Worm (Caenorhabditis elegans) whole organism, mixed stage, embryonic: Measurements from ENCODE around the gene unc-53.
A peak's percentile ranks its signal among the peaks of the same experiment; 100 is the strongest.

ENCODE experiments used
- ceh-39 ChIP-seq: fragments of 150-350 bp; optimal IDR thresholded peaks from 2 replicates; lab custom pipeline; 2014; ENCODE audit warnings: missing biosample characterization, missing genetic modification characterization
- ceh-83 ChIP-seq: fragments of 200-800 bp; sonication (Bioruptor generic); optimal IDR thresholded peaks from 2 replicates; lab custom pipeline; 2018; ENCODE audit warnings: mild to moderate bottlenecking, missing genetic modification characterization, missing compliant biosample characterization
- cnd-1 ChIP-seq: fragments of 200-800 bp; sonication (Bioruptor generic); optimal IDR thresholded peaks from 2 replicates; lab custom pipeline; 2018; ENCODE audit warnings: mild to moderate bottlenecking, missing genetic modification characterization, missing compliant biosample characterization
- elt-3 ChIP-seq: fragments of 150-350 bp; optimal IDR thresholded peaks from 2 replicates; lab custom pipeline; 2014; ENCODE audit warnings: missing biosample characterization, missing genetic modification characterization
- flh-1 ChIP-seq: fragments of 200-800 bp; sonication (Bioruptor generic); optimal IDR thresholded peaks from 2 replicates; lab custom pipeline; 2018; ENCODE audit warnings: mild to moderate bottlenecking, missing genetic modification characterization, moderate library complexity, missing compliant biosample characterization
- hlh-1 ChIP-seq: fragments of 150-350 bp; optimal IDR thresholded peaks from 2 replicates; lab custom pipeline; 2014; ENCODE audit warnings: missing biosample characterization, missing genetic modification reagents, missing genetic modification characterization
- lsy-2 ChIP-seq: fragments of 150-350 bp; optimal IDR thresholded peaks from 2 replicates; lab custom pipeline; 2014; ENCODE audit warnings: missing biosample characterization, missing genetic modification characterization
- mls-2 ChIP-seq: sonication (generic microtip); optimal IDR thresholded peaks from 2 replicates; lab custom pipeline; 2016; ENCODE audit warnings: mild to moderate bottlenecking, missing genetic modification characterization, moderate library complexity, missing compliant biosample characterization
- nhr-12 ChIP-seq: fragments of 150-350 bp; optimal IDR thresholded peaks from 2 replicates; lab custom pipeline; 2014; ENCODE audit warnings: missing biosample characterization, missing genetic modification characterization
- nhr-76 ChIP-seq: sonication (generic microtip); optimal IDR thresholded peaks from 2 replicates; lab custom pipeline; 2017; ENCODE audit warnings: missing biosample characterization, missing genetic modification characterization
- snpc-4 ChIP-seq: fragments of 150-350 bp; optimal IDR thresholded peaks from 2 replicates; lab custom pipeline; 2014; ENCODE audit warnings: missing biosample characterization, missing genetic modification characterization
- sptf-1 ChIP-seq: sonication (generic microtip); optimal IDR thresholded peaks from 2 replicates; lab custom pipeline; 2017; ENCODE audit warnings: mild to moderate bottlenecking, missing genetic modification characterization, moderate library complexity, missing compliant biosample characterization
- ztf-11 ChIP-seq: fragments of 150-350 bp; optimal IDR thresholded peaks from 2 replicates; lab custom pipeline; 2014; ENCODE audit warnings: missing biosample characterization, missing genetic modification characterization

unc-53 gene

ce11 chrII:11012532-11013179 lies 76.6 kb downstream of the unc-53 start:
- TF ChIP-seq sptf-1: no peak
- TF ChIP-seq nhr-12 (tag; lab: Kevin White, UChicago): no peak
- peak; percentile 17 for TF ChIP-seq ceh-83 (GFP tag; lab: Kevin White, UChicago)
- no peak for TF ChIP-seq flh-1

DNA sequence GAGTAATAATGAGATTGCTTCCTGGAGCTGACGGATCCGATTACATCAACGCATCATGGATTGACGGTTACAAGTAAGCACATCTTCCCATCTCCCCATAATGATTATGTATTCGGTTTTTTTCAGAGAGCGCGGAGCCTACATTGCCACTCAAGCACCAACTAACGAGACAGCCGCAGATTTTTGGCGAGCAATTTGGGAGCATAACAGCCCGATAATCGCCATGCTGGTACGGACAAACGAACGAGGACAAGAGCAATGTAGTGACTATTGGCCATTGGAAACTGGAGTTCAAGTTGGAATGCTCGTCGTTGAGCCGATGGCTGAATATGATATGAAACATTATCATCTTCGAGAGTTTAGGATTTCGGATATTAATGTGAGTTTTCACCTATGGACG lies 78.3 kb downstream of the unc-53 start:
- TF ChIP-seq hlh-1 (tag; lab: Kevin White, UChicago) (no peak), mls-2 (no peak), elt-3 (tag; lab: Kevin White, UChicago) (no peak), lsy-2 (no peak), cnd-1 (no peak), ztf-11 (tag; lab: Kevin White, UChicago) (no peak), nhr-76 (tag; lab: Kevin White, UChicago) (no peak), ceh-39 (tag; lab: Kevin White, UChicago) (no peak), snpc-4 (tag; lab: Kevin White, UChicago) (no peak)
